Fruit fly (Drosophila melanogaster) whole organism, prepupa: Measurements from ENCODE around the gene Rhau.

ENCODE experiments used
- Blimp-1 ChIP-seq: fragments of 200-800 bp; sonication (Bioruptor generic); optimal IDR thresholded peaks from 3 replicates; lab custom pipeline; 2017; ENCODE audit warnings: missing biosample characterization, missing genetic modification characterization, mild to moderate bottlenecking, moderate library complexity, missing genetic modification reagents
- CG10631 ChIP-seq: fragments of 200-800 bp; sonication (Bioruptor generic); optimal IDR thresholded peaks from 2 replicates; lab custom pipeline; 2016; ENCODE audit warnings: missing biosample characterization, missing genetic modification characterization
- CG10669 ChIP-seq: fragments of 200-800 bp; sonication (Bioruptor generic); optimal IDR thresholded peaks from 3 replicates; lab custom pipeline; 2018; ENCODE audit warnings: missing biosample characterization, mild to moderate bottlenecking, missing genetic modification characterization, moderate library complexity
- CG11294 ChIP-seq: fragments of 200-800 bp; sonication (Bioruptor generic); IDR thresholded peaks from 2 replicates; pipeline ENCODE4 v1.3.6; 2022; ENCODE audit warnings: missing biosample characterization, missing genetic modification characterization
- CG11902 ChIP-seq: fragments of 200-800 bp; sonication (Bioruptor generic); optimal IDR thresholded peaks from 3 replicates; lab custom pipeline; 2016; ENCODE audit warnings: missing biosample characterization, missing genetic modification characterization
- CG15336 ChIP-seq: fragments of 200-800 bp; sonication (Bioruptor generic); IDR thresholded peaks from 2 replicates; pipeline ENCODE4 v1.3.6; 2022; ENCODE audit warnings: missing biosample characterization, missing genetic modification characterization
- CG1621 ChIP-seq: fragments of 200-800 bp; sonication (Bioruptor generic); optimal IDR thresholded peaks from 3 replicates; lab custom pipeline; 2018; ENCODE audit warnings: missing biosample characterization, mild to moderate bottlenecking, missing genetic modification characterization
- CG16779 ChIP-seq: fragments of 200-800 bp; sonication (Bioruptor generic); optimal IDR thresholded peaks from 3 replicates; lab custom pipeline; 2017; ENCODE audit warnings: missing biosample characterization, mild to moderate bottlenecking, missing genetic modification characterization
- CG3032 ChIP-seq: fragments of 200-800 bp; optimal IDR thresholded peaks from 2 replicates; lab custom pipeline; 2019; ENCODE audit warnings: missing biosample characterization, mild to moderate bottlenecking, missing genetic modification characterization, moderate library complexity
- CG32006 ChIP-seq: fragments of 200-800 bp; sonication (Bioruptor generic); optimal IDR thresholded peaks from 3 replicates; lab custom pipeline; 2017; ENCODE audit warnings: missing biosample characterization, mild to moderate bottlenecking, missing genetic modification characterization
- CG34406 ChIP-seq: fragments of 200-800 bp; sonication (Bioruptor generic); optimal IDR thresholded peaks from 3 replicates; lab custom pipeline; 2016; ENCODE audit warnings: missing biosample characterization, missing genetic modification characterization
- CG3919 ChIP-seq: fragments of 200-800 bp; sonication (Bioruptor generic); optimal IDR thresholded peaks from 3 replicates; lab custom pipeline; 2016; ENCODE audit warnings: missing biosample characterization, missing genetic modification characterization
- CG4318 ChIP-seq: fragments of 200-800 bp; sonication (Bioruptor generic); optimal IDR thresholded peaks from 3 replicates; lab custom pipeline; 2017; ENCODE audit warnings: missing biosample characterization, mild to moderate bottlenecking, missing genetic modification characterization
- CG6163 ChIP-seq: fragments of 200-800 bp; sonication (Bioruptor generic); IDR thresholded peaks from 3 replicates; pipeline ENCODE4 v1.3.6; 2022; ENCODE audit warnings: missing biosample characterization, missing genetic modification characterization
- CG6792 ChIP-seq: fragments of 200-800 bp; sonication (Bioruptor generic); optimal IDR thresholded peaks from 3 replicates; lab custom pipeline; 2016; ENCODE audit warnings: missing biosample characterization, missing genetic modification characterization
- CG6808 ChIP-seq: fragments of 200-800 bp; sonication (Bioruptor generic); optimal IDR thresholded peaks from 3 replicates; lab custom pipeline; 2017; ENCODE audit warnings: missing biosample characterization, missing genetic modification characterization, mild to moderate bottlenecking, moderate library complexity, missing genetic modification reagents
- CG6854 ChIP-seq: fragments of 200-800 bp; sonication (Bioruptor generic); optimal IDR thresholded peaks from 2 replicates; lab custom pipeline; 2017; ENCODE audit warnings: missing biosample characterization, mild to moderate bottlenecking, missing genetic modification characterization
- CG8319 ChIP-seq: fragments of 200-800 bp; sonication (Bioruptor generic); optimal IDR thresholded peaks from 3 replicates; lab custom pipeline; 2016; ENCODE audit warnings: missing biosample characterization, missing genetic modification characterization
- CG8632 ChIP-seq: fragments of 200-800 bp; sonication (Bioruptor generic); optimal IDR thresholded peaks from 3 replicates; lab custom pipeline; 2016; ENCODE audit warnings: missing biosample characterization, missing genetic modification characterization
- CG9139 ChIP-seq: fragments of 200-800 bp; sonication (Bioruptor generic); optimal IDR thresholded peaks from 3 replicates; lab custom pipeline; 2017; ENCODE audit warnings: missing biosample characterization, mild to moderate bottlenecking, missing genetic modification characterization
- Eip75B ChIP-seq: fragments of 200-800 bp; sonication (Bioruptor generic); optimal IDR thresholded peaks from 3 replicates; lab custom pipeline; 2016; ENCODE audit warnings: missing biosample characterization, missing genetic modification characterization
- Eip93F ChIP-seq: fragments of 200-800 bp; sonication (Bioruptor generic); optimal IDR thresholded peaks from 2 replicates; lab custom pipeline; 2016; ENCODE audit warnings: missing biosample characterization, mild to moderate bottlenecking, missing genetic modification characterization
- Gug ChIP-seq: fragments of 200-800 bp; sonication (Bioruptor generic); IDR thresholded peaks from 2 replicates; pipeline ENCODE4 v1.3.6; 2022; ENCODE audit warnings: missing biosample characterization, missing genetic modification characterization
- Hr39 ChIP-seq: fragments of 200-800 bp; sonication (Bioruptor generic); optimal IDR thresholded peaks from 2 replicates; lab custom pipeline; 2016; ENCODE audit warnings: missing biosample characterization, missing genetic modification characterization
- Hr4 ChIP-seq: fragments of 200-800 bp; sonication (Bioruptor generic); optimal IDR thresholded peaks from 3 replicates; lab custom pipeline; 2016; ENCODE audit warnings: missing biosample characterization, missing genetic modification characterization
- Lpt ChIP-seq: fragments of 200-800 bp; sonication (Bioruptor generic); optimal IDR thresholded peaks from 3 replicates; lab custom pipeline; 2016; ENCODE audit warnings: missing biosample characterization, missing genetic modification characterization
- Met ChIP-seq: fragments of 200-800 bp; sonication (Bioruptor generic); optimal IDR thresholded peaks from 3 replicates; lab custom pipeline; 2016; ENCODE audit warnings: missing biosample characterization, missing genetic modification characterization
- OdsH ChIP-seq: fragments of 200-800 bp; sonication (Bioruptor generic); optimal IDR thresholded peaks from 3 replicates; lab custom pipeline; 2016; ENCODE audit warnings: missing biosample characterization, missing genetic modification characterization
- Smox ChIP-seq: fragments of 200-800 bp; sonication (Bioruptor generic); optimal IDR thresholded peaks from 3 replicates; lab custom pipeline; 2016; ENCODE audit warnings: missing biosample characterization, missing genetic modification characterization
- Sox14 ChIP-seq: fragments of 200-800 bp; sonication (Bioruptor generic); optimal IDR thresholded peaks from 3 replicates; lab custom pipeline; 2016; ENCODE audit warnings: missing biosample characterization, missing genetic modification characterization
- Sox15 ChIP-seq: fragments of 200-800 bp; sonication (Bioruptor generic); optimal IDR thresholded peaks from 3 replicates; lab custom pipeline; 2016; ENCODE audit warnings: missing biosample characterization, missing genetic modification characterization
- achi ChIP-seq: fragments of 200-800 bp; sonication (Bioruptor generic); optimal IDR thresholded peaks from 3 replicates; lab custom pipeline; 2016; ENCODE audit warnings: missing biosample characterization, missing genetic modification characterization
- acj6 ChIP-seq: fragments of 200-800 bp; sonication (Bioruptor generic); optimal IDR thresholded peaks from 3 replicates; lab custom pipeline; 2016; ENCODE audit warnings: missing biosample characterization, missing genetic modification characterization
- cyc ChIP-seq: fragments of 200-800 bp; sonication (Bioruptor generic); optimal IDR thresholded peaks from 3 replicates; lab custom pipeline; 2016; ENCODE audit warnings: missing biosample characterization, missing genetic modification characterization
- dac ChIP-seq: fragments of 200-800 bp; sonication (Bioruptor generic); optimal IDR thresholded peaks from 2 replicates; lab custom pipeline; 2017; ENCODE audit warnings: missing biosample characterization, mild to moderate bottlenecking, missing genetic modification characterization
- dsx ChIP-seq: fragments of 200-800 bp; optimal IDR thresholded peaks from 3 replicates; lab custom pipeline; 2019; ENCODE audit warnings: missing biosample characterization, mild to moderate bottlenecking, missing genetic modification characterization, moderate library complexity; ENCODE audit not compliant: poor library complexity, severe bottlenecking
- eg ChIP-seq: fragments of 200-800 bp; sonication (Bioruptor generic); IDR thresholded peaks from 3 replicates; pipeline ENCODE4 v1.3.6; 2022; ENCODE audit warnings: missing biosample characterization, missing genetic modification characterization
- esn ChIP-seq: fragments of 200-800 bp; sonication (Bioruptor generic); optimal IDR thresholded peaks from 2 replicates; lab custom pipeline; 2016; ENCODE audit warnings: missing biosample characterization, mild to moderate bottlenecking, missing genetic modification characterization, moderate library complexity
- fd59A ChIP-seq: fragments of 200-800 bp; sonication (Bioruptor generic); optimal IDR thresholded peaks from 2 replicates; lab custom pipeline; 2017; ENCODE audit warnings: missing biosample characterization, mild to moderate bottlenecking, missing genetic modification characterization, missing genetic modification reagents
- fkh ChIP-seq: fragments of 200-800 bp; sonication (Bioruptor generic); optimal IDR thresholded peaks from 3 replicates; lab custom pipeline; 2017; ENCODE audit warnings: missing biosample characterization, mild to moderate bottlenecking, missing genetic modification characterization, moderate library complexity
- lz ChIP-seq: fragments of 200-800 bp; sonication (Bioruptor generic); optimal IDR thresholded peaks from 3 replicates; lab custom pipeline; 2016; ENCODE audit warnings: missing biosample characterization, missing genetic modification characterization
- net ChIP-seq: fragments of 200-800 bp; sonication (Bioruptor generic); optimal IDR thresholded peaks from 3 replicates; lab custom pipeline; 2016; ENCODE audit warnings: missing biosample characterization, missing genetic modification characterization
- pdm3 ChIP-seq: fragments of 200-800 bp; sonication (Bioruptor generic); optimal IDR thresholded peaks from 3 replicates; lab custom pipeline; 2016; ENCODE audit warnings: missing biosample characterization, missing genetic modification characterization
- salr ChIP-seq, 2 experiments: fragments of 200-800 bp; sonication (Bioruptor generic); optimal IDR thresholded peaks; 3 replicates each; lab custom pipeline; 2016 to 2018; ENCODE audit warnings: missing biosample characterization in 2 of 2, missing genetic modification characterization in 2 of 2, mild to moderate bottlenecking in 1 of 2
- ss ChIP-seq, 2 experiments: fragments of 200-800 bp; sonication (Bioruptor generic); optimal IDR thresholded peaks; 2 replicates in 1 of 2; 3 replicates in 1 of 2; lab custom pipeline; 2017 to 2018; ENCODE audit warnings: mild to moderate bottlenecking in 2 of 2, missing biosample characterization in 2 of 2, missing genetic modification characterization in 2 of 2, moderate library complexity in 1 of 2
- topi ChIP-seq: fragments of 200-800 bp; sonication (Bioruptor generic); optimal IDR thresholded peaks from 3 replicates; lab custom pipeline; 2016; ENCODE audit warnings: missing biosample characterization, missing genetic modification characterization
- vri ChIP-seq: fragments of 200-800 bp; sonication (Bioruptor generic); optimal IDR thresholded peaks from 3 replicates; lab custom pipeline; 2016; ENCODE audit warnings: missing biosample characterization, mild to moderate bottlenecking, missing genetic modification characterization

The Rhau gene

dm6 chr2L:20758847-20759465 lies 1.2 kb upstream of the Rhau start (continued):
- TF ChIP-seq CG6854 (GFP tag; lab: Kevin White, UChicago), result no peak
- peak; percentile 63 for TF ChIP-seq CG4318 (GFP tag; lab: Kevin White, UChicago)
- TF ChIP-seq CG32006 (GFP tag; lab: Kevin White, UChicago), result peak; percentile 87
- TF ChIP-seq CG11902 (GFP tag; lab: Kevin White, UChicago), result no peak
- TF ChIP-seq CG9139 (GFP tag; lab: Kevin White, UChicago), result no peak
- peak; percentile 89 for TF ChIP-seq CG15336 (GFP tag; lab: Robert Waterston, UW)
- peak; percentile 66 for TF ChIP-seq CG11294 (GFP tag; lab: Robert Waterston, UW)
- peak; percentile 61 for TF ChIP-seq achi (GFP tag; lab: Kevin White, UChicago)
- TF ChIP-seq CG10669, result peak; percentile 70
- peak; percentile 11 for TF ChIP-seq CG16779
- TF ChIP-seq CG6792 (GFP tag; lab: Kevin White, UChicago), result peak; percentile 29
- no peak for TF ChIP-seq vri
- TF ChIP-seq dac (GFP tag; lab: Kevin White, UChicago), result peak; percentile 70
- TF ChIP-seq salr (GFP tag; optimal IDR thresholded peaks at IDR 0.05; lab: Kevin White, UChicago), result peak in 1 of 2 experiments; percentile 81
- TF ChIP-seq OdsH (GFP tag; lab: Kevin White, UChicago), result peak; percentile 68
- peak; percentile 52 for TF ChIP-seq cyc (GFP tag; lab: Kevin White, UChicago)
- TF ChIP-seq acj6 (GFP tag; lab: Kevin White, UChicago), result peak; percentile 66
- TF ChIP-seq fkh (GFP tag; lab: Kevin White, UChicago), result no peak
- peak; percentile 59 for TF ChIP-seq Hr39 (GFP tag; lab: Kevin White, UChicago)
- TF ChIP-seq CG6163 (GFP tag; lab: Robert Waterston, UW), result peak; percentile 85
- peak; percentile 66 for TF ChIP-seq topi
- peak; percentile 75 for TF ChIP-seq Gug (GFP tag; lab: Robert Waterston, UW)
- peak; percentile 65 for TF ChIP-seq pdm3 (GFP tag; lab: Kevin White, UChicago)
- TF ChIP-seq Met (GFP tag; lab: Kevin White, UChicago), result peak; percentile 68
- TF ChIP-seq CG3032 (tag; lab: Kevin White, UChicago), result peak; percentile 71
- TF ChIP-seq Smox (GFP tag; lab: Kevin White, UChicago), result no peak
- peak; percentile 86 for TF ChIP-seq eg
- peak; percentile 76 for TF ChIP-seq Sox14 (GFP tag; lab: Kevin White, UChicago)

dm6 chr2L:20758188-20758846 lies 532 bp upstream of the Rhau start:
- peak; percentile 9 for TF ChIP-seq net (GFP tag; lab: Kevin White, UChicago)
- TF ChIP-seq CG34406 (GFP tag; lab: Kevin White, UChicago), result no peak
- TF ChIP-seq CG15336 (GFP tag; lab: Robert Waterston, UW), result peak; percentile 55; the same call in 1 of the 2 replicates
- no peak for TF ChIP-seq CG10631 (GFP tag; lab: Kevin White, UChicago)
- no peak for TF ChIP-seq CG16779
- TF ChIP-seq fd59A, result no peak
- no peak for TF ChIP-seq CG9139 (GFP tag; lab: Kevin White, UChicago)
- no peak for TF ChIP-seq Met (GFP tag; lab: Kevin White, UChicago)
- peak; percentile 17 for TF ChIP-seq lz (GFP tag; lab: Kevin White, UChicago)
- no peak for TF ChIP-seq CG4318 (GFP tag; lab: Kevin White, UChicago)
- TF ChIP-seq Hr39 (GFP tag; lab: Kevin White, UChicago), result peak; percentile 2
- no peak for TF ChIP-seq Gug (GFP tag; lab: Robert Waterston, UW)
- no peak for TF ChIP-seq achi (GFP tag; lab: Kevin White, UChicago)
- no peak for TF ChIP-seq CG8319 (GFP tag; lab: Kevin White, UChicago)
- no peak for TF ChIP-seq Eip93F
- TF ChIP-seq Eip75B (GFP tag; lab: Kevin White, UChicago), result peak; percentile 3
- TF ChIP-seq Hr4 (GFP tag; lab: Kevin White, UChicago), result no peak
- no peak for TF ChIP-seq Blimp-1 (GFP tag; lab: Kevin White, UChicago)
- peak; percentile 22 for TF ChIP-seq CG6808 (GFP tag; lab: Kevin White, UChicago)
- TF ChIP-seq esn (GFP tag; lab: Kevin White, UChicago), result no peak
- TF ChIP-seq Sox15 (GFP tag; lab: Kevin White, UChicago), result no peak
- TF ChIP-seq CG8632, result no peak
- peak; percentile 28 for TF ChIP-seq CG3919 (GFP tag; lab: Kevin White, UChicago)
- TF ChIP-seq dsx, result no peak
- TF ChIP-seq ss (GFP tag; optimal IDR thresholded peaks at IDR 0.05; lab: Kevin White, UChicago), result peak; percentile 2 to 4
- TF ChIP-seq Lpt (GFP tag; lab: Kevin White, UChicago), result no peak
- TF ChIP-seq CG32006 (GFP tag; lab: Kevin White, UChicago), result peak; percentile 38
- no peak for TF ChIP-seq CG1621 (tag; lab: Kevin White, UChicago)
- TF ChIP-seq dac (GFP tag; lab: Kevin White, UChicago), result peak; percentile 30
